Fruit fly (Drosophila melanogaster) whole organism, pupa: ENCODE data around the gene Tm1.

Experiments
- CG13204 ChIP-seq: fragments of 200-800 bp; sonication (Bioruptor generic); optimal IDR thresholded peaks from 2 replicates; lab custom pipeline; 2018; ENCODE audit warnings: missing biosample characterization, mild to moderate bottlenecking, missing genetic modification characterization, moderate library complexity
- CG14655 ChIP-seq: fragments of 200-800 bp; sonication (Bioruptor generic); optimal IDR thresholded peaks from 3 replicates; lab custom pipeline; 2017; ENCODE audit warnings: mild to moderate bottlenecking, missing biosample characterization, missing genetic modification reagents, missing genetic modification characterization
- CG15710 ChIP-seq: fragments of 200-800 bp; sonication (Bioruptor generic); optimal IDR thresholded peaks from 2 replicates; lab custom pipeline; 2018; ENCODE audit warnings: missing biosample characterization, mild to moderate bottlenecking, missing genetic modification characterization, moderate library complexity
- CG32121 ChIP-seq: fragments of 200-800 bp; sonication (Bioruptor generic); IDR thresholded peaks from 2 replicates; pipeline ENCODE4 v1.3.6; 2022; ENCODE audit warnings: missing biosample characterization, missing genetic modification characterization
- CG34367 ChIP-seq: fragments of 200-800 bp; sonication (Bioruptor generic); optimal IDR thresholded peaks from 2 replicates; lab custom pipeline; 2018; ENCODE audit warnings: missing biosample characterization, mild to moderate bottlenecking, missing genetic modification characterization
- CG8159 ChIP-seq: fragments of 200-800 bp; sonication (Bioruptor generic); optimal IDR thresholded peaks from 3 replicates; lab custom pipeline; 2018; ENCODE audit warnings: missing biosample characterization, mild to moderate bottlenecking, missing genetic modification characterization, moderate library complexity
- CG9948 ChIP-seq: fragments of 200-800 bp; sonication (Bioruptor generic); optimal IDR thresholded peaks from 2 replicates; lab custom pipeline; 2018; ENCODE audit warnings: missing biosample characterization, mild to moderate bottlenecking, missing genetic modification characterization, moderate library complexity
- EcR ChIP-seq: fragments of 200-800 bp; sonication (Bioruptor generic); optimal IDR thresholded peaks from 3 replicates; lab custom pipeline; 2019; ENCODE audit warnings: missing biosample characterization, missing genetic modification characterization, mild to moderate bottlenecking, moderate library complexity, missing genetic modification reagents
- Ets98B ChIP-seq: fragments of 200-800 bp; sonication (Bioruptor generic); IDR thresholded peaks from 2 replicates; pipeline ENCODE4 v1.3.6; 2022; ENCODE audit warnings: missing biosample characterization, missing genetic modification characterization
- Pif1A ChIP-seq: fragments of 200-800 bp; sonication (Bioruptor generic); optimal IDR thresholded peaks from 3 replicates; lab custom pipeline; 2016; ENCODE audit warnings: missing biosample characterization, missing genetic modification characterization
- fd96Ca ChIP-seq: fragments of 200-800 bp; sonication (Bioruptor generic); IDR thresholded peaks from 3 replicates; pipeline ENCODE4 v1.3.6; 2022; ENCODE audit warnings: missing biosample characterization, missing genetic modification characterization
- gl ChIP-seq: fragments of 200-800 bp; sonication (Bioruptor generic); optimal IDR thresholded peaks from 2 replicates; lab custom pipeline; 2018; ENCODE audit warnings: missing biosample characterization, mild to moderate bottlenecking, missing genetic modification characterization
- rn ChIP-seq: fragments of 200-800 bp; sonication (Bioruptor generic); IDR thresholded peaks from 2 replicates; pipeline ENCODE4 v1.3.6; 2022; ENCODE audit warnings: missing biosample characterization, missing genetic modification characterization

dm6 chr3R:15293005-15293877, 15.2 kb downstream of the Tm1 start:
- TF ChIP-seq EcR (GFP tag; lab: Kevin White, UChicago) = no peak
- TF ChIP-seq rn (GFP tag; lab: Robert Waterston, UW) = no peak
- TF ChIP-seq CG34367 = no peak
- TF ChIP-seq gl (tag; lab: Kevin White, UChicago) = no peak
- no peak for TF ChIP-seq CG32121
- TF ChIP-seq CG9948 (tag; lab: Kevin White, UChicago) = no peak
- TF ChIP-seq Pif1A (GFP tag; lab: Kevin White, UChicago) = peak; percentile 29
- no peak for TF ChIP-seq CG13204 (GFP tag; lab: Kevin White, UChicago)
- peak; percentile 16; the same call in 1 of the 3 replicates for TF ChIP-seq fd96Ca
- no peak for TF ChIP-seq Ets98B (GFP tag; lab: Robert Waterston, UW)
- TF ChIP-seq CG14655 (GFP tag; lab: Kevin White, UChicago) = no peak
- no peak for TF ChIP-seq CG8159 (tag; lab: Kevin White, UChicago)
- TF ChIP-seq CG15710 (tag; lab: Kevin White, UChicago) = no peak
